Worm (Caenorhabditis elegans): ENCODE measurements around the gene pkc-3.
A peak's percentile ranks its signal among the peaks of the same experiment; 100 is the strongest.

- TF ChIP-seq dao-5 (tag; optimal IDR thresholded peaks at IDR 0.05) = no peak
- TF ChIP-seq W03F9.2 (tag; optimal IDR thresholded peaks at IDR 0.05) = peak; percentile 67
- TF ChIP-seq him-1 (tag; optimal IDR thresholded peaks at IDR 0.05) = peak; percentile 38
Measured at ce11 chrII:5358137-5358745, 21.6 kb upstream of the pkc-3 start, which contains the start of the genes F09E5.11 and bmy-1.
